Fruit fly (Drosophila melanogaster) whole organism, embryonic: ENCODE data around the gene nenya.

Experiments
- Ada2b ChIP-seq: fragments of 200-800 bp; sonication (Bioruptor generic); IDR thresholded peaks from 2 replicates; pipeline ENCODE4 v1.3.6; 2022; ENCODE audit warnings: missing biosample characterization, missing genetic modification characterization
- Adf1 ChIP-seq: fragments of 200-800 bp; sonication (Bioruptor generic); IDR thresholded peaks from 2 replicates; pipeline ENCODE4 v1.3.6; 2022; ENCODE audit warnings: missing biosample characterization, missing genetic modification characterization
- B-H2 ChIP-seq: fragments of 200-800 bp; sonication (Bioruptor generic); optimal IDR thresholded peaks from 2 replicates; lab custom pipeline; 2018; ENCODE audit warnings: missing biosample characterization, mild to moderate bottlenecking, missing genetic modification characterization
- CG10274 ChIP-seq: fragments of 200-800 bp; sonication (Bioruptor generic); optimal IDR thresholded peaks from 3 replicates; lab custom pipeline; 2017; ENCODE audit warnings: missing biosample characterization, mild to moderate bottlenecking, missing genetic modification characterization
- CG10321 ChIP-seq: fragments of 200-800 bp; sonication (Bioruptor generic); IDR thresholded peaks from 2 replicates; pipeline ENCODE4 v1.3.6; 2022; ENCODE audit warnings: missing biosample characterization, missing genetic modification characterization
- CG10431 ChIP-seq: fragments of 200-800 bp; sonication (Bioruptor generic); optimal IDR thresholded peaks from 3 replicates; lab custom pipeline; 2018; ENCODE audit warnings: missing biosample characterization, mild to moderate bottlenecking, missing genetic modification characterization
- CG10462 ChIP-seq: fragments of 200-800 bp; sonication (Bioruptor generic); optimal IDR thresholded peaks from 2 replicates; lab custom pipeline; 2016; ENCODE audit warnings: missing biosample characterization, missing genetic modification characterization
- CG10565 ChIP-seq: fragments of 200-800 bp; sonication (Bioruptor generic); optimal IDR thresholded peaks from 3 replicates; lab custom pipeline; 2016; ENCODE audit warnings: missing biosample characterization, mild to moderate bottlenecking, missing genetic modification characterization
- CG11085 ChIP-seq: fragments of 200-800 bp; sonication (Bioruptor generic); IDR thresholded peaks from 2 replicates; pipeline ENCODE4 v1.3.6; 2022; ENCODE audit warnings: missing biosample characterization, missing genetic modification characterization
- CG11398 ChIP-seq: fragments of 200-800 bp; sonication (Bioruptor generic); optimal IDR thresholded peaks from 2 replicates; lab custom pipeline; 2016; ENCODE audit warnings: missing biosample characterization, missing genetic modification characterization
- CG14441 ChIP-seq: fragments of 200-800 bp; sonication (Bioruptor generic); IDR thresholded peaks from 2 replicates; pipeline ENCODE4 v1.3.6; 2022; ENCODE audit warnings: missing biosample characterization, missing genetic modification characterization
- CG15696 ChIP-seq: fragments of 200-800 bp; sonication (Bioruptor generic); optimal IDR thresholded peaks from 2 replicates; lab custom pipeline; 2019; ENCODE audit warnings: missing biosample characterization, mild to moderate bottlenecking, missing genetic modification characterization, moderate library complexity
- CG1603 ChIP-seq: fragments of 200-800 bp; sonication (Bioruptor generic); optimal IDR thresholded peaks from 2 replicates; lab custom pipeline; 2019; ENCODE audit warnings: missing biosample characterization, mild to moderate bottlenecking, missing genetic modification characterization, moderate library complexity
- CG17912 ChIP-seq: fragments of 200-800 bp; sonication (Bioruptor generic); optimal IDR thresholded peaks from 2 replicates; lab custom pipeline; 2018; ENCODE audit warnings: missing biosample characterization, mild to moderate bottlenecking, missing genetic modification characterization
- CG18619 ChIP-seq: fragments of 200-800 bp; sonication (Bioruptor generic); optimal IDR thresholded peaks from 3 replicates; lab custom pipeline; 2017; ENCODE audit warnings: missing biosample characterization, mild to moderate bottlenecking, missing genetic modification characterization
- CG30020 ChIP-seq: fragments of 200-800 bp; optimal IDR thresholded peaks from 2 replicates; lab custom pipeline; 2019; ENCODE audit warnings: missing biosample characterization, mild to moderate bottlenecking, missing genetic modification characterization, moderate library complexity
- CG3065 ChIP-seq: fragments of 200-800 bp; sonication (Bioruptor generic); optimal IDR thresholded peaks from 2 replicates; lab custom pipeline; 2016; ENCODE audit warnings: missing biosample characterization, missing genetic modification characterization
- CG31365 ChIP-seq: fragments of 200-800 bp; sonication (Bioruptor generic); optimal IDR thresholded peaks from 2 replicates; lab custom pipeline; 2018; ENCODE audit warnings: missing biosample characterization, mild to moderate bottlenecking, missing genetic modification characterization
- CG3163 ChIP-seq: fragments of 200-800 bp; sonication (Bioruptor generic); optimal IDR thresholded peaks from 3 replicates; lab custom pipeline; 2016; ENCODE audit warnings: missing biosample characterization, missing genetic modification characterization
- CG32532 ChIP-seq: fragments of 200-800 bp; sonication (Bioruptor generic); IDR thresholded peaks from 2 replicates; pipeline ENCODE4 v1.3.6; 2022; ENCODE audit warnings: missing biosample characterization, missing genetic modification characterization
- CG34376 ChIP-seq: fragments of 200-800 bp; sonication (Bioruptor generic); optimal IDR thresholded peaks from 2 replicates; lab custom pipeline; 2018; ENCODE audit warnings: missing biosample characterization, mild to moderate bottlenecking, missing genetic modification characterization
- CG6791 ChIP-seq: fragments of 200-800 bp; sonication (Bioruptor generic); IDR thresholded peaks from 3 replicates; pipeline ENCODE4 v1.3.6; 2022; ENCODE audit warnings: missing biosample characterization, missing genetic modification characterization; ENCODE audit not compliant: partially characterized antibody
- CG6854 ChIP-seq: fragments of 200-800 bp; sonication (Bioruptor generic); optimal IDR thresholded peaks from 3 replicates; lab custom pipeline; 2017; ENCODE audit warnings: missing biosample characterization, mild to moderate bottlenecking, missing genetic modification characterization
- CG8924 ChIP-seq: fragments of 200-800 bp; optimal IDR thresholded peaks from 3 replicates; lab custom pipeline; 2019; ENCODE audit warnings: missing biosample characterization, mild to moderate bottlenecking, missing genetic modification characterization, moderate library complexity
- Chrac-16 ChIP-seq: fragments of 200-800 bp; sonication (Bioruptor generic); optimal IDR thresholded peaks from 3 replicates; lab custom pipeline; 2016; ENCODE audit warnings: missing biosample characterization, missing genetic modification characterization
- CrebB ChIP-seq: fragments of 200-800 bp; sonication (Bioruptor generic); optimal IDR thresholded peaks from 3 replicates; lab custom pipeline; 2018; ENCODE audit warnings: missing biosample characterization, mild to moderate bottlenecking, missing genetic modification characterization
- Deaf1 ChIP-seq: fragments of 200-800 bp; optimal IDR thresholded peaks from 3 replicates; lab custom pipeline; 2019; ENCODE audit warnings: missing biosample characterization, mild to moderate bottlenecking, missing genetic modification characterization, moderate library complexity
- Doc2 ChIP-seq: fragments of 200-800 bp; sonication (Bioruptor generic); IDR thresholded peaks from 2 replicates; pipeline ENCODE4 v1.3.6; 2022; ENCODE audit warnings: missing biosample characterization, missing genetic modification characterization
- Fer2 ChIP-seq: fragments of 200-800 bp; sonication (Bioruptor generic); optimal IDR thresholded peaks from 2 replicates; lab custom pipeline; 2018; ENCODE audit warnings: missing biosample characterization, mild to moderate bottlenecking, missing genetic modification characterization, moderate library complexity
- Med ChIP-seq: fragments of 200-800 bp; sonication (Bioruptor generic); peaks from one replicate; lab custom pipeline; 2016; ENCODE audit warnings: missing biosample characterization, missing genetic modification characterization, mild to moderate bottlenecking, inconsistent platforms, moderate library complexity
- NC2β ChIP-seq: fragments of 200-800 bp; sonication (Bioruptor generic); optimal IDR thresholded peaks from 2 replicates; lab custom pipeline; 2016; ENCODE audit warnings: missing biosample characterization, missing genetic modification characterization
- Neu2 ChIP-seq: fragments of 200-800 bp; sonication (Bioruptor generic); optimal IDR thresholded peaks from 3 replicates; lab custom pipeline; 2016; ENCODE audit warnings: missing biosample characterization, missing genetic modification characterization, borderline replicate concordance
- NfI ChIP-seq: fragments of 200-800 bp; sonication (Bioruptor generic); optimal IDR thresholded peaks from 3 replicates; lab custom pipeline; 2018; ENCODE audit warnings: missing biosample characterization, mild to moderate bottlenecking, missing genetic modification characterization, moderate library complexity
- ash1 ChIP-seq: fragments of 200-800 bp; sonication (Bioruptor generic); optimal IDR thresholded peaks from 2 replicates; lab custom pipeline; 2018; ENCODE audit warnings: missing biosample characterization, mild to moderate bottlenecking, missing genetic modification characterization
- az2 ChIP-seq: fragments of 200-800 bp; sonication (Bioruptor generic); optimal IDR thresholded peaks from 3 replicates; lab custom pipeline; 2016; ENCODE audit warnings: missing biosample characterization, missing genetic modification characterization
- bowl ChIP-seq: fragments of 200-800 bp; sonication (Bioruptor generic); IDR thresholded peaks from 2 replicates; pipeline ENCODE4 v1.3.6; 2022; ENCODE audit warnings: missing biosample characterization, missing genetic modification characterization
- fd96Cb ChIP-seq: fragments of 200-800 bp; sonication (Bioruptor generic); optimal IDR thresholded peaks from 2 replicates; lab custom pipeline; 2018; ENCODE audit warnings: missing biosample characterization, mild to moderate bottlenecking, missing genetic modification characterization, moderate library complexity
- kah ChIP-seq: fragments of 200-800 bp; sonication (Bioruptor generic); optimal IDR thresholded peaks from 2 replicates; lab custom pipeline; 2018; ENCODE audit warnings: missing biosample characterization, mild to moderate bottlenecking, missing genetic modification characterization
- nmo ChIP-seq: fragments of 200-800 bp; sonication (Bioruptor generic); optimal IDR thresholded peaks from 2 replicates; lab custom pipeline; 2018; ENCODE audit warnings: missing biosample characterization, mild to moderate bottlenecking, missing genetic modification characterization, moderate library complexity
- prd ChIP-seq, 3 experiments: fragments of >200 bp in 2 of 3; fragments of 200-800 bp in 1 of 3; sonication (Bioruptor generic) in 1 of 3; optimal IDR thresholded peaks in 2 of 3; IDR thresholded peaks in 1 of 3; 2 replicates in 2 of 3; 3 replicates in 1 of 3; pipeline versions ENCODE4 v1.3.6 to Lab custom; 2017 to 2022; ENCODE audit warnings: missing biosample characterization in 1 of 3, missing genetic modification characterization in 1 of 3
- rib ChIP-seq: fragments of 200-800 bp; sonication (Bioruptor generic); IDR thresholded peaks from 2 replicates; pipeline ENCODE4 v1.3.6; 2022; ENCODE audit warnings: missing biosample characterization, missing genetic modification characterization
- ro ChIP-seq: fragments of 200-800 bp; sonication (Bioruptor generic); IDR thresholded peaks from 2 replicates; pipeline ENCODE4 v1.3.6; 2022; ENCODE audit warnings: missing biosample characterization, missing genetic modification characterization
- schlank ChIP-seq: fragments of 200-800 bp; sonication (Bioruptor generic); optimal IDR thresholded peaks from 2 replicates; lab custom pipeline; 2018; ENCODE audit warnings: missing biosample characterization, mild to moderate bottlenecking, missing genetic modification characterization
- sens ChIP-seq: fragments of 200-800 bp; sonication (Bioruptor generic); peaks from one replicate; lab custom pipeline; 2016; ENCODE audit warnings: missing biosample characterization, missing genetic modification characterization
- slbo ChIP-seq: fragments of 200-800 bp; sonication (Bioruptor generic); IDR thresholded peaks from 2 replicates; pipeline ENCODE4 v1.3.6; 2022; ENCODE audit warnings: missing biosample characterization, missing genetic modification characterization
- stwl ChIP-seq: fragments of 200-800 bp; sonication (Bioruptor generic); optimal IDR thresholded peaks from 3 replicates; lab custom pipeline; 2018; ENCODE audit warnings: missing biosample characterization, mild to moderate bottlenecking, missing genetic modification characterization, moderate library complexity
- twi ChIP-seq: fragments of 200-800 bp; optimal IDR thresholded peaks from 2 replicates; lab custom pipeline; 2019; ENCODE audit warnings: missing biosample characterization, mild to moderate bottlenecking, missing genetic modification characterization, moderate library complexity
- unc-4 ChIP-seq: fragments of 200-800 bp; sonication (Bioruptor generic); IDR thresholded peaks from 2 replicates; pipeline ENCODE4 v1.3.6; 2022; ENCODE audit warnings: missing biosample characterization, missing genetic modification characterization; ENCODE audit not compliant: partially characterized antibody

nenya gene

dm6 chr3R:27937752-27938694 lies 10.0 kb upstream of the nenya start, which contains the start of the genes NSD and BOD1 (continued):
- TF ChIP-seq prd (optimal IDR thresholded peaks at IDR 0.05; lab: Kevin White, UChicago): no peak
- TF ChIP-seq prd (GFP tag; IDR thresholded peaks at IDR 0.05; lab: Robert Waterston, UW): peak; percentile 78
- no peak for TF ChIP-seq NC2β (GFP tag; lab: Kevin White, UChicago)
- peak; percentile 27 for TF ChIP-seq B-H2 (GFP tag; lab: Kevin White, UChicago)
- no peak for TF ChIP-seq CG3163 (GFP tag; lab: Kevin White, UChicago)
- no peak for TF ChIP-seq ash1
- peak; percentile 55 for TF ChIP-seq CG1603
- TF ChIP-seq CG10431 (GFP tag; lab: Kevin White, UChicago): peak; percentile 21
- TF ChIP-seq Neu2 (GFP tag; lab: Kevin White, UChicago): no peak
- peak; percentile 76 for TF ChIP-seq sens (GFP tag; lab: Kevin White, UChicago)
- peak; percentile 39 for TF ChIP-seq stwl (tag; lab: Kevin White, UChicago)
- TF ChIP-seq nmo: peak; percentile 56
- TF ChIP-seq az2: peak; percentile 57
- TF ChIP-seq CG3065 (GFP tag; lab: Kevin White, UChicago): no peak
- peak; percentile 25 for TF ChIP-seq schlank (tag; lab: Kevin White, UChicago)
- TF ChIP-seq CrebB (tag; lab: Kevin White, UChicago): no peak
- peak; percentile 92 for TF ChIP-seq slbo (GFP tag; lab: Robert Waterston, UW)
- TF ChIP-seq CG17912: no peak
- peak; percentile 98 for TF ChIP-seq CG6791 (GFP tag; lab: Robert Waterston, UW)
- TF ChIP-seq fd96Cb: peak; percentile 10
- peak; percentile 55 for TF ChIP-seq CG15696
- TF ChIP-seq CG34376 (GFP tag; lab: Kevin White, UChicago): no peak
- no peak for TF ChIP-seq CG10274
- TF ChIP-seq CG10565 (GFP tag; lab: Kevin White, UChicago): no peak
- TF ChIP-seq CG18619 (GFP tag; lab: Kevin White, UChicago): peak; percentile 37
- TF ChIP-seq CG8924 (tag; lab: Kevin White, UChicago): peak; percentile 54
- peak; percentile 69 for TF ChIP-seq CG14441
- no peak for TF ChIP-seq CG6854 (GFP tag; lab: Kevin White, UChicago)
- TF ChIP-seq CG31365: no peak
- peak; percentile 17 for TF ChIP-seq CG10462 (GFP tag; lab: Kevin White, UChicago)
- TF ChIP-seq CG11398 (GFP tag; lab: Kevin White, UChicago): no peak
- TF ChIP-seq unc-4 (GFP tag; lab: Robert Waterston, UW): peak; percentile 80
- no peak for TF ChIP-seq rib (GFP tag; lab: Robert Waterston, UW)
- no peak for TF ChIP-seq kah (GFP tag; lab: Kevin White, UChicago)
- TF ChIP-seq twi (tag; lab: Kevin White, UChicago): no peak
- TF ChIP-seq Doc2 (GFP tag; lab: Robert Waterston, UW): no peak
- peak; percentile 27 for TF ChIP-seq Fer2
- peak; percentile 23 for TF ChIP-seq Chrac-16 (GFP tag; lab: Kevin White, UChicago)
- TF ChIP-seq CG11085 (GFP tag; lab: Robert Waterston, UW): peak; percentile 82
- peak; percentile 34; the same call in 1 of the 2 replicates for TF ChIP-seq ro (GFP tag; lab: Robert Waterston, UW)
- TF ChIP-seq Med (GFP tag; lab: Kevin White, UChicago): peak; percentile 85
- TF ChIP-seq CG30020 (tag; lab: Kevin White, UChicago): peak; percentile 27
- TF ChIP-seq CG10321 (GFP tag; lab: Robert Waterston, UW): no peak
- TF ChIP-seq Deaf1 (tag; lab: Kevin White, UChicago): peak; percentile 0
- TF ChIP-seq CG32532 (GFP tag; lab: Robert Waterston, UW): peak; percentile 84
- peak; percentile 36; the same call in 1 of the 2 replicates for TF ChIP-seq Adf1
- peak; percentile 66 for TF ChIP-seq Ada2b (GFP tag; lab: Robert Waterston, UW)
- TF ChIP-seq NfI: peak; percentile 63
- TF ChIP-seq bowl: no peak
